Worm (Caenorhabditis elegans): ENCODE data around the gene ser-4.

The ser-4 gene

ce11 chrIII:1733001-1733400 is at the start of gene ser-4:
Gene ser-4 (minus strand): TSS chrIII:1733101.
- no peak for TF ChIP-seq unc-62 (GFP tag; optimal IDR thresholded peaks at IDR 0.05)

ce11 chrIII:1777969-1778368 is 45.1 kb upstream of the ser-4 start, which contains the start of gene Y39A3CL.4:
Gene Y39A3CL.4 (minus strand): TSS chrIII:1778069.
- no peak for TF ChIP-seq unc-62 (GFP tag; optimal IDR thresholded peaks at IDR 0.05)

ce11 chrIII:1777468-1777867 is 44.6 kb upstream of the ser-4 start, which contains the start of gene Y39A3CL.3:
Gene Y39A3CL.3 (plus strand): TSS chrIII:1777802.
- TF ChIP-seq unc-62 (GFP tag; optimal IDR thresholded peaks at IDR 0.05): no peak

ce11 chrIII:1769993-1770392 is 37.1 kb upstream of the ser-4 start, which contains the start of gene tbx-43:
Gene tbx-43 (minus strand): TSS chrIII:1770093.
- TF ChIP-seq unc-62 (GFP tag; optimal IDR thresholded peaks at IDR 0.05): no peak

ce11 chrIII:1764463-1764862 is 31.6 kb upstream of the ser-4 start:
- TF ChIP-seq unc-62 (GFP tag; optimal IDR thresholded peaks at IDR 0.05): no peak

- TF ChIP-seq unc-62 (GFP tag; optimal IDR thresholded peaks at IDR 0.05): no peak
Measured at ce11 chrIII:1763222-1763621, 30.3 kb upstream of the ser-4 start, which contains the start of gene cnc-6. Gene cnc-6 (plus strand): TSS chrIII:1763522.

ce11 chrIII:1758632-1759031 is 25.7 kb upstream of the ser-4 start, which contains the start of gene Y46E12A.2:
Gene Y46E12A.2 (plus strand): TSS chrIII:1758932.
- no peak for TF ChIP-seq unc-62 (GFP tag; optimal IDR thresholded peaks at IDR 0.05)

- no peak for TF ChIP-seq unc-62 (GFP tag; optimal IDR thresholded peaks at IDR 0.05)
Measured at ce11 chrIII:1758151-1758550, 25.2 kb upstream of the ser-4 start, which contains the start of gene Y46E12A.5. Gene Y46E12A.5 (minus strand): TSS chrIII:1758251.

- no peak for TF ChIP-seq unc-62 (GFP tag; optimal IDR thresholded peaks at IDR 0.05)
Measured at ce11 chrIII:1754842-1755241, 21.9 kb upstream of the ser-4 start, which contains the start of gene Y46E12A.3. Gene Y46E12A.3 (minus strand): TSS chrIII:1754942.

- no peak for TF ChIP-seq unc-62 (GFP tag; optimal IDR thresholded peaks at IDR 0.05)
Measured at ce11 chrIII:1745450-1746127, 12.7 kb upstream of the ser-4 start.

- TF ChIP-seq unc-62 (GFP tag; optimal IDR thresholded peaks at IDR 0.05): no peak
Measured at ce11 chrIII:1744486-1744885, 11.6 kb upstream of the ser-4 start.

- no peak for TF ChIP-seq unc-62 (GFP tag; optimal IDR thresholded peaks at IDR 0.05)
Measured at ce11 chrIII:1743488-1744020, 10.7 kb upstream of the ser-4 start.

ce11 chrIII:1743081-1743480 is 10.2 kb upstream of the ser-4 start:
- TF ChIP-seq unc-62 (GFP tag; optimal IDR thresholded peaks at IDR 0.05): no peak

- TF ChIP-seq unc-62 (GFP tag; optimal IDR thresholded peaks at IDR 0.05): no peak
Measured at ce11 chrIII:1733412-1733811, 511 bp upstream of the ser-4 start.

- TF ChIP-seq unc-62 (GFP tag; optimal IDR thresholded peaks at IDR 0.05): no peak
Measured at ce11 chrIII:1731850-1732249, 1.1 kb downstream of the ser-4 start.

ce11 chrIII:1718800-1719199 is 14.1 kb downstream of the ser-4 start:
- TF ChIP-seq unc-62 (GFP tag; optimal IDR thresholded peaks at IDR 0.05): no peak

- no peak for TF ChIP-seq unc-62 (GFP tag; optimal IDR thresholded peaks at IDR 0.05)
Measured at ce11 chrIII:1717772-1718171, 15.1 kb downstream of the ser-4 start.

Measured in whole organism, dauer.